Worm (Caenorhabditis elegans) whole organism, midembryonic: ENCODE results near the gene Y71H2B.11.

ENCODE experiments used
- T22C8.4 ChIP-seq: fragments of 200-800 bp; sonication (Bioruptor generic); IDR thresholded peaks from 2 replicates; pipeline ENCODE4 v1.3.6; 2022; ENCODE audit warnings: missing genetic modification characterization, missing compliant biosample characterization
- cog-1 ChIP-seq: sonication (generic microtip); optimal IDR thresholded peaks from 2 replicates; lab custom pipeline; 2016; ENCODE audit warnings: missing genetic modification characterization, missing compliant biosample characterization
- flt-1 ChIP-seq: fragments of 200-800 bp; sonication (Bioruptor generic); IDR thresholded peaks from 2 replicates; pipeline ENCODE4 v1.3.6; 2022; ENCODE audit warnings: missing genetic modification characterization, missing compliant biosample characterization
- klf-2 ChIP-seq: fragments of 200-800 bp; sonication (Bioruptor generic); conservative IDR thresholded peaks from 2 replicates; pipeline ENCODE4 v1.3.6; 2022; ENCODE audit warnings: missing genetic modification reagents, missing genetic modification characterization, missing compliant biosample characterization
- med-1 ChIP-seq: sonication (generic microtip); optimal IDR thresholded peaks from 2 replicates; lab custom pipeline; 2017; ENCODE audit warnings: missing genetic modification characterization, mild to moderate bottlenecking, missing compliant biosample characterization, antibody characterized with exemption, missing genetic modification reagents; ENCODE audit not compliant: insufficient read depth
- ref-1 ChIP-seq: fragments of 200-800 bp; sonication (Bioruptor generic); conservative IDR thresholded peaks from 2 replicates; pipeline ENCODE4 v1.3.6; 2022; ENCODE audit warnings: missing genetic modification reagents, missing genetic modification characterization, missing compliant biosample characterization
- tab-1 ChIP-seq: fragments of 200-800 bp; sonication (Bioruptor generic); IDR thresholded peaks from 2 replicates; pipeline ENCODE4 v1.3.6; 2022; ENCODE audit warnings: missing genetic modification characterization, missing compliant biosample characterization
- ztf-23 ChIP-seq: fragments of 200-800 bp; sonication (Bioruptor generic); IDR thresholded peaks from 2 replicates; pipeline ENCODE4 v1.3.6; 2022; ENCODE audit warnings: missing genetic modification reagents, missing genetic modification characterization, missing compliant biosample characterization
- ztf-29 ChIP-seq: fragments of 200-800 bp; sonication (Bioruptor generic); IDR thresholded peaks from 2 replicates; pipeline ENCODE4 v1.3.6; 2022; ENCODE audit warnings: missing genetic modification reagents, missing genetic modification characterization, missing compliant biosample characterization

The Y71H2B.11 gene

DNA sequence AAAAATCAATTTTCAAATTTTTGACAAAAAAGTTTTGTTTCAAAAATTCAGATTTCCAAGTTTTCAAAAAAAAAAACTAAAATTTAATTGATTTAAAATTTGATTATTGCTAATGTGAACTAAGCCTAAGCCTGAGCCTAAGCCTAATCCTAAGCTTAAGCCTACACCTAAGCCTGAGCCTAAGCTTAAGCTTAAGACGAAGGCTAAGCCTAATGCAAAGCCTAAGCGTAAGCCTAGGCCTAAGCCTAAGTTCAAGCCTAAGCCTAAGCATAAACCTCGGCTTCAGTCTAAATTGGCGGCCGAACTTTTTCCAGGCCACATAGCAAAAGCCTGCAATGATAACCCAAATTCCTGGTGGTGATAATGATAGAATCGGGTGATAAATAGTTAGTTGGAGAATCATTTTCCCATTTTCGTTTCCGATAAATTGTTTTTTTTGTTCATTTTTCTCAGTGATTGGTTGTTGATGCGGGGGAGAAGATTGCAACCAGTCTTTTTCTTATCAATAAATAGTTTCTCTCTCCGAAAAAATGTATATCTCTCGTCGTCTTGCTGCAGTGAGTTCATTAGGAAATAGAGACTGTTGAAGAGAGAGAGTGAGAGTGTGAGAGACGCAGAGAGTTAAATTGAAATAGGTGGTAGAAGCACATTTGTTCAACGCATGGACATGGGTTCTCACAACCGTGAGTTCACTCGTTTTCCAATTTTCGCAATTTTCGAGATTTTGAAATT lies 43.6 kb downstream of the Y71H2B.11 start:
- TF ChIP-seq tab-1 (GFP tag; lab: Robert Waterston, UW) = no peak
- TF ChIP-seq ztf-29 (GFP tag; lab: Robert Waterston, UW) = peak; percentile 72; the same call in 1 of the 2 replicates

DNA sequence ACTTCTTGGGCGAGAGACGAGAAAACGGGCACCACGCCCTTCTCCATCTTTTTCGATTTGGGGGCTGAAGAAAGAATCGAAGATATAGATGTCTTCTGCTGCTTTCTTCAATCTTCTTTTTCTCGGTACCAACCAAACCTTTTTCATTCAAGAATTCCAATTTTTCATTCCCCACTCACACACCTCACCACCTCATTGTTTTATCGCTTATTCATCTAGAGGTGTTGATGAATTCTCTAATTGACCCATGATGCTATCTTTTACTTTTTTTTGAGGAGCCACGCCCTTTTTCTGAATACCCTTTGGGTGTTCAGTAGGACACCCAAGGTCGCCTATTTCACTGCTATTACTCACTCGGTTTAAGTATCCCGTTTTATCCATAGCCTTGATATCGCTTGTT lies 47.7 kb downstream of the Y71H2B.11 start:
- TF ChIP-seq T22C8.4 (GFP tag; lab: Robert Waterston, UW) (no peak), ztf-29 (GFP tag; lab: Robert Waterston, UW) (no peak), ztf-23 (GFP tag; lab: Robert Waterston, UW) (no peak), cog-1 (tag; lab: Kevin White, UChicago) (no peak), klf-2 (GFP tag; lab: Robert Waterston, UW) (no peak), ref-1 (GFP tag; lab: Robert Waterston, UW) (no peak), tab-1 (GFP tag; lab: Robert Waterston, UW) (no peak), flt-1 (GFP tag; lab: Robert Waterston, UW) (no peak), med-1 (GFP tag; lab: Kevin White, UChicago) (no peak)

DNA sequence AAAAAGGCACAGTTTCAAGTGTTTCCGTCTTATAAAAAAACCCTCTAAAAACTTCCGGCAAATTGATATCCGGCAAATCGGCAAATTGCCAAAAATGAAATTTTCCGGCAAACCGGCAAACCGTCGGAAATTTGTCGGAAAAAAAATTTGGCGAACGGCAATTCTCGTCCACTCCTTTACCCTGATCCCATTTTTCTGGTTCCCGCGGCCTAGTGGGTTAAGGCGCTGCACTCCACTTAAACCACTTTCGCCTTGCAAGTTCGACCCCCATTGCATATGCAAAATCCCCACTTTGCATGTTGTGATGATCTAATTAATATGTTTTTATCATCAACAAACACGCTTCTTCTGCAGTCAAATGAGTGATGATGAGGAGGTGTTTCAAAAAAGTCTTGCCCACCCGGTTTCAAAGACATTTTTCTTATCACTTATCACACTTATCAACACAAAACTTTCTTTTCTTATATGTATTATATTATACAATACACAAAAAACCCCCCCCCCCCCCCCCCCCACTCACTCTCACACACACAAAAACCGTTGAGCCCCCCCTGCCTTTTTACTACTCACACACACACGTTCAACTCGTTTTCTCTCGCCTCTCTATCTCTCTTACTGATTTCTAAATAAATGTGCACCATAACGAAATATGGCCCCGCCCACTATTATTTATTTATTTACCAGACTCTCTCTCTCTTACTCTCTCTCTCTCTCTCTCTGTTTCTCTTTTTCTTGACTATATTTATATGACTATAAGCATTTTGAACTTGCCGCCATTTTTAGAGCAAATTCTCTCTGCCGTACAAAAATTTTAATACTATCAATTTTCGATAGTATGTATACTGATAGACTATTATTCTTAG lies 49.2 kb downstream of the Y71H2B.11 start:
- TF ChIP-seq ztf-29 (GFP tag; lab: Robert Waterston, UW) (no peak), med-1 (GFP tag; lab: Kevin White, UChicago) (no peak)

DNA sequence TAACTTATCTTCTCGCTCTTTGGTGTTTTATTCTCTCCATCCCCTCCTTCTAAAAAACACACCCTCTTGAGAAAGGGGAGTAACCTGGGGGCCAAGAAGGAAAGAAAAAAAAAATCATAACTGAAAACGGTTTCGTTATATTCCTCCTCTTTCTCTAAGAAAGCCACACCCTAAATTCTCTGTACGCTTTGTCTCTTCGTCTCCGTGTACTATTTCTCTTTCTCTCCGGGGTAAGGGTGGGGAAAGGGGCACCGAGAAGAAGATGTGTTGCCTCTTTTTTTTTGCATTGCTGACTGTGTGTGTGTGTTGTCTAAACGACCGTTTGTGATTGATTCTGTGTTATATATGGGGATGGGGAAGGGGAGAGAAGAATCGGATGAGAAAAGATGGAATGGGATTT lies 52.4 kb downstream of the Y71H2B.11 start:
- TF ChIP-seq ref-1 (GFP tag; lab: Robert Waterston, UW) = 0 out of 2 replicates have a peak, but pooled peaks have one; percentile 21
- no peak for TF ChIP-seq cog-1 (tag; lab: Kevin White, UChicago)
